Worm (Caenorhabditis elegans) whole organism, young adult: ENCODE data around the gene F41E6.1.

Experiments
- B0035.1 ChIP-seq: sonication (generic microtip); optimal IDR thresholded peaks from 2 replicates; lab custom pipeline; 2016; ENCODE audit warnings: missing genetic modification characterization, mild to moderate bottlenecking, missing compliant biosample characterization, missing genotype, missing genetic modification reagents
- B0336.3 ChIP-seq: fragments of 200-800 bp; sonication (Bioruptor generic); IDR thresholded peaks from 2 replicates; pipeline ENCODE4 v1.3.6; 2022; ENCODE audit warnings: missing genetic modification characterization, missing compliant biosample characterization
- C17E4.6 ChIP-seq: fragments of 200-800 bp; sonication (Bioruptor generic); IDR thresholded peaks from 2 replicates; pipeline ENCODE4 v1.3.6; 2022; ENCODE audit warnings: missing genetic modification reagents, missing genetic modification characterization, missing compliant biosample characterization
- F10E7.11 ChIP-seq: sonication (generic microtip); optimal IDR thresholded peaks from 2 replicates; lab custom pipeline; 2017; ENCODE audit warnings: mild to moderate bottlenecking, missing genetic modification characterization, moderate library complexity, missing compliant biosample characterization
- F22D6.2 ChIP-seq: sonication (generic microtip); optimal IDR thresholded peaks from 2 replicates; lab custom pipeline; 2016; ENCODE audit warnings: mild to moderate bottlenecking, missing genetic modification characterization, missing compliant biosample characterization
- F33H1.4 ChIP-seq: fragments of 200-800 bp; sonication (Bioruptor generic); IDR thresholded peaks from 2 replicates; pipeline ENCODE4 v1.3.6; 2022; ENCODE audit warnings: missing genetic modification reagents, missing genetic modification characterization, missing compliant biosample characterization
- F39B2.1 ChIP-seq: fragments of 200-800 bp; sonication (Bioruptor generic); IDR thresholded peaks from 2 replicates; pipeline ENCODE4 v1.3.6; 2022; ENCODE audit warnings: missing genetic modification reagents, missing genetic modification characterization, missing compliant biosample characterization
- F57C9.4 ChIP-seq: sonication (generic microtip); optimal IDR thresholded peaks from 2 replicates; lab custom pipeline; 2017; ENCODE audit warnings: mild to moderate bottlenecking, missing genetic modification characterization, missing compliant biosample characterization
- Y53F4B.3 ChIP-seq: fragments of 200-800 bp; sonication (Bioruptor generic); IDR thresholded peaks from 2 replicates; pipeline ENCODE4 v1.3.6; 2022; ENCODE audit warnings: missing genetic modification reagents, missing genetic modification characterization, missing compliant biosample characterization
- Y53G8AR.9 ChIP-seq: fragments of 200-800 bp; sonication (Bioruptor generic); conservative IDR thresholded peaks from 2 replicates; pipeline ENCODE4 v1.3.6; 2022; ENCODE audit warnings: missing genetic modification reagents, missing genetic modification characterization, missing compliant biosample characterization
- Y56A3A.18 ChIP-seq: fragments of 200-800 bp; sonication (Bioruptor generic); IDR thresholded peaks from 2 replicates; pipeline ENCODE4 v1.3.6; 2022; ENCODE audit warnings: missing genetic modification reagents, missing genetic modification characterization, missing compliant biosample characterization
- Y79H2A.3 ChIP-seq: fragments of 200-800 bp; sonication (Bioruptor generic); conservative IDR thresholded peaks from 2 replicates; pipeline ENCODE4 v1.3.6; 2022; ENCODE audit warnings: missing genetic modification reagents, missing genetic modification characterization, missing compliant biosample characterization
- akir-1 ChIP-seq: fragments of 200-800 bp; sonication (Bioruptor generic); optimal IDR thresholded peaks from 2 replicates; lab custom pipeline; 2018; ENCODE audit warnings: mild to moderate bottlenecking, missing genetic modification characterization, moderate library complexity, missing compliant biosample characterization
- aptf-3 ChIP-seq: fragments of 200-800 bp; sonication (Bioruptor generic); IDR thresholded peaks from 2 replicates; pipeline ENCODE4 v1.3.6; 2022; ENCODE audit warnings: missing genetic modification characterization, missing compliant biosample characterization
- attf-5 ChIP-seq: fragments of 200-800 bp; sonication (Bioruptor generic); optimal IDR thresholded peaks from 2 replicates; lab custom pipeline; 2018; ENCODE audit warnings: mild to moderate bottlenecking, missing genetic modification characterization, missing compliant biosample characterization
- attf-6 ChIP-seq: fragments of 200-800 bp; sonication (Bioruptor generic); IDR thresholded peaks from 2 replicates; pipeline ENCODE4 v1.3.6; 2022; ENCODE audit warnings: missing genetic modification reagents, missing genetic modification characterization, missing compliant biosample characterization
- ccch-3 ChIP-seq: fragments of 200-800 bp; sonication (Bioruptor generic); optimal IDR thresholded peaks from 2 replicates; lab custom pipeline; 2018; ENCODE audit warnings: mild to moderate bottlenecking, missing genetic modification characterization, missing compliant biosample characterization
- cebp-1 ChIP-seq, 2 experiments: fragments of 200-800 bp in 1 of 2; sonication (Bioruptor generic) in 1 of 2; sonication (generic microtip) in 1 of 2; IDR thresholded peaks in 1 of 2; optimal IDR thresholded peaks in 1 of 2; 2 replicates each; pipeline versions ENCODE4 v1.3.6 to Lab custom; 2017 to 2022; ENCODE audit warnings: missing compliant biosample characterization in 2 of 2, missing genetic modification characterization in 2 of 2, mild to moderate bottlenecking in 1 of 2, missing genetic modification reagents in 1 of 2, moderate library complexity in 1 of 2
- chd-7 ChIP-seq: sonication (generic microtip); optimal IDR thresholded peaks from 2 replicates; lab custom pipeline; 2016; ENCODE audit warnings: mild to moderate bottlenecking, missing genetic modification characterization, moderate library complexity, missing compliant biosample characterization
- dox-1 ChIP-seq: fragments of 200-800 bp; sonication (Bioruptor generic); IDR thresholded peaks from 2 replicates; pipeline ENCODE4 v1.3.6; 2022; ENCODE audit warnings: missing genetic modification reagents, missing genetic modification characterization, missing compliant biosample characterization
- egl-44 ChIP-seq: fragments of 200-800 bp; sonication (Bioruptor generic); IDR thresholded peaks from 2 replicates; pipeline ENCODE4 v1.3.6; 2022; ENCODE audit warnings: missing genetic modification reagents, missing genetic modification characterization, missing compliant biosample characterization
- egrh-3 ChIP-seq: fragments of 200-800 bp; sonication (Bioruptor generic); IDR thresholded peaks from 2 replicates; pipeline ENCODE4 v1.3.6; 2022; ENCODE audit warnings: missing genetic modification reagents, missing genetic modification characterization, missing compliant biosample characterization
- fkh-3 ChIP-seq: sonication (generic microtip); optimal IDR thresholded peaks from 2 replicates; lab custom pipeline; 2016; ENCODE audit warnings: mild to moderate bottlenecking, missing genetic modification characterization, missing compliant biosample characterization
- lag-1 ChIP-seq: fragments of 200-800 bp; sonication (Bioruptor generic); IDR thresholded peaks from 2 replicates; pipeline ENCODE4 v1.3.6; 2022; ENCODE audit warnings: missing genetic modification reagents, missing genetic modification characterization, missing compliant biosample characterization
- let-607 ChIP-seq, 2 experiments: fragments of 200-800 bp in 1 of 2; sonication (Bioruptor generic) in 1 of 2; sonication (generic microtip) in 1 of 2; optimal IDR thresholded peaks; 2 replicates each; lab custom pipeline; 2016 to 2018; ENCODE audit warnings: mild to moderate bottlenecking in 2 of 2, missing compliant biosample characterization in 2 of 2, missing genetic modification characterization in 2 of 2, moderate library complexity in 2 of 2, missing genotype in 1 of 2
- lin-35 ChIP-seq, 3 experiments: fragments of 150-350 bp in 2 of 3; sonication (generic microtip) in 1 of 3; optimal IDR thresholded peaks; 2 replicates each; lab custom pipeline; 2014 to 2018; ENCODE audit warnings: missing biosample characterization in 3 of 3, missing genetic modification characterization in 3 of 3, missing genetic modification reagents in 3 of 3
- lin-40 ChIP-seq: sonication (generic microtip); optimal IDR thresholded peaks from 2 replicates; lab custom pipeline; 2016; ENCODE audit warnings: missing genetic modification characterization, mild to moderate bottlenecking, missing compliant biosample characterization, missing genotype, missing genetic modification reagents
- lsl-1 ChIP-seq: fragments of 200-800 bp; sonication (Bioruptor generic); optimal IDR thresholded peaks from 2 replicates; lab custom pipeline; 2018; ENCODE audit warnings: mild to moderate bottlenecking, missing genetic modification characterization, moderate library complexity, missing compliant biosample characterization
- lsy-27 ChIP-seq: sonication (generic microtip); optimal IDR thresholded peaks from 2 replicates; lab custom pipeline; 2017; ENCODE audit warnings: missing genetic modification characterization, mild to moderate bottlenecking, missing compliant biosample characterization, antibody characterized with exemption, missing genotype, borderline replicate concordance; ENCODE audit not compliant: insufficient read depth
- madf-10 ChIP-seq: sonication (generic microtip); optimal IDR thresholded peaks from 2 replicates; lab custom pipeline; 2016; ENCODE audit warnings: mild to moderate bottlenecking, missing genetic modification characterization, missing compliant biosample characterization
- madf-8 ChIP-seq: fragments of 200-800 bp; sonication (Bioruptor generic); conservative IDR thresholded peaks from 2 replicates; pipeline ENCODE4 v1.3.6; 2022; ENCODE audit warnings: missing genetic modification reagents, missing genetic modification characterization, missing compliant biosample characterization
- mel-28 ChIP-seq: sonication (generic microtip); optimal IDR thresholded peaks from 2 replicates; lab custom pipeline; 2016; ENCODE audit warnings: borderline replicate concordance, mild to moderate bottlenecking, missing genetic modification characterization, missing compliant biosample characterization
- mxl-1 ChIP-seq: sonication (generic microtip); optimal IDR thresholded peaks from 2 replicates; lab custom pipeline; 2016; ENCODE audit warnings: missing genetic modification characterization, missing compliant biosample characterization
- nhr-80 ChIP-seq: sonication (generic microtip); optimal IDR thresholded peaks from 2 replicates; lab custom pipeline; 2016; ENCODE audit warnings: missing genetic modification characterization, missing compliant biosample characterization
- nhr-90 ChIP-seq: sonication (generic microtip); optimal IDR thresholded peaks from 2 replicates; lab custom pipeline; 2016; ENCODE audit warnings: missing genotype, mild to moderate bottlenecking, missing genetic modification characterization, missing compliant biosample characterization
- repo-1 ChIP-seq: sonication (generic microtip); optimal IDR thresholded peaks from 2 replicates; lab custom pipeline; 2017; ENCODE audit warnings: mild to moderate bottlenecking, missing genetic modification characterization, missing compliant biosample characterization
- snpc-4 ChIP-seq, 5 experiments: fragments of 150-350 bp in 1 of 5; sonication (generic microtip) in 4 of 5; optimal IDR thresholded peaks; 2 replicates each; lab custom pipeline; 2014 to 2018; ENCODE audit warnings: missing genetic modification characterization in 5 of 5, missing biosample characterization in 3 of 5, antibody characterized with exemption in 2 of 5, mild to moderate bottlenecking in 2 of 5, missing compliant biosample characterization in 2 of 5, missing genotype in 2 of 5, moderate library complexity in 2 of 5, missing genetic modification reagents in 1 of 5
- sptf-2 ChIP-seq: fragments of 200-800 bp; sonication (Bioruptor generic); optimal IDR thresholded peaks from 2 replicates; lab custom pipeline; 2018; ENCODE audit warnings: mild to moderate bottlenecking, missing genetic modification characterization, missing compliant biosample characterization
- tbp1 ChIP-seq: fragments of 200-800 bp; sonication (Bioruptor generic); optimal IDR thresholded peaks from 2 replicates; lab custom pipeline; 2018; ENCODE audit warnings: mild to moderate bottlenecking, missing genetic modification characterization, missing compliant biosample characterization
- tlf-1 ChIP-seq: fragments of 200-800 bp; sonication (Bioruptor generic); optimal IDR thresholded peaks from 2 replicates; lab custom pipeline; 2018; ENCODE audit warnings: mild to moderate bottlenecking, missing genetic modification characterization, missing compliant biosample characterization
- unc-130 ChIP-seq: sonication (generic microtip); optimal IDR thresholded peaks from 2 replicates; lab custom pipeline; 2016; ENCODE audit warnings: missing genetic modification reagents, missing genetic modification characterization, missing compliant biosample characterization
- unc-62 ChIP-seq: fragments of 150-350 bp; optimal IDR thresholded peaks from 2 replicates; lab custom pipeline; 2014; ENCODE audit warnings: missing biosample characterization, missing genetic modification reagents, missing genetic modification characterization
- zim-3 ChIP-seq: sonication (generic microtip); optimal IDR thresholded peaks from 2 replicates; lab custom pipeline; 2017; ENCODE audit warnings: mild to moderate bottlenecking, missing genetic modification characterization, moderate library complexity, missing compliant biosample characterization
- ztf-18 ChIP-seq: sonication (generic microtip); optimal IDR thresholded peaks from 2 replicates; lab custom pipeline; 2016; ENCODE audit warnings: missing genotype, mild to moderate bottlenecking, missing genetic modification characterization, missing compliant biosample characterization
- ztf-22 ChIP-seq: fragments of 200-800 bp; sonication (Bioruptor generic); optimal IDR thresholded peaks from 2 replicates; lab custom pipeline; 2018; ENCODE audit warnings: mild to moderate bottlenecking, missing genetic modification characterization, moderate library complexity, missing compliant biosample characterization
- ztf-6 ChIP-seq: fragments of 200-800 bp; sonication (Bioruptor generic); IDR thresholded peaks from 2 replicates; pipeline ENCODE4 v1.3.6; 2022; ENCODE audit warnings: missing genetic modification reagents, missing genetic modification characterization, missing compliant biosample characterization

Gene F41E6.1

ce11 chrV:8651007-8651711, 28.7 kb downstream of the F41E6.1 start:
- TF ChIP-seq sptf-2 (peak; percentile 46), unc-62 (peak; percentile 83), F33H1.4 (GFP tag; lab: Robert Waterston, UW) (no peak), dox-1 (GFP tag; lab: Robert Waterston, UW) (peak; percentile 75), F39B2.1 (GFP tag; lab: Robert Waterston, UW) (no peak), lin-35 (GFP tag; optimal IDR thresholded peaks at IDR 0.05; lab: Kevin White, UChicago) (no peak), mel-28 (tag; lab: Kevin White, UChicago) (no peak), B0336.3 (peak; percentile 56; the same call in 1 of the 2 replicates), attf-5 (peak; percentile 30), ztf-6 (GFP tag; lab: Robert Waterston, UW) (no peak), let-607 (tag; optimal IDR thresholded peaks at IDR 0.05; lab: Kevin White, UChicago) (peak; percentile 68 to 88), fkh-3 (tag; lab: Kevin White, UChicago) (no peak), lin-40 (tag; lab: Kevin White, UChicago) (peak; percentile 56), akir-1 (no peak), F57C9.4 (tag; lab: Kevin White, UChicago) (no peak), ccch-3 (no peak), mxl-1 (no peak), attf-6 (GFP tag; lab: Robert Waterston, UW) (no peak), chd-7 (tag; lab: Kevin White, UChicago) (peak; percentile 67), madf-10 (tag; lab: Kevin White, UChicago) (peak; percentile 58), F22D6.2 (peak; percentile 52), Y53G8AR.9 (GFP tag; lab: Robert Waterston, UW) (no peak), B0035.1 (no peak), egl-44 (GFP tag; lab: Robert Waterston, UW) (peak; percentile 60; the same call in 1 of the 2 replicates), ztf-18 (no peak), F10E7.11 (tag; lab: Kevin White, UChicago) (no peak), Y53F4B.3 (no peak), Y79H2A.3 (GFP tag; lab: Robert Waterston, UW) (no peak), aptf-3 (GFP tag; lab: Robert Waterston, UW) (no peak), nhr-90 (peak; percentile 76), lsy-27 (no peak), unc-130 (GFP tag; lab: Kevin White, UChicago) (no peak), egrh-3 (GFP tag; lab: Robert Waterston, UW) (no peak), zim-3 (no peak), tbp1 (GFP tag; lab: Kevin White, UChicago) (peak; percentile 47), Y56A3A.18 (no peak), lsl-1 (GFP tag; lab: Kevin White, UChicago) (no peak), madf-8 (GFP tag; lab: Robert Waterston, UW) (no peak), ztf-22 (GFP tag; lab: Kevin White, UChicago) (peak; percentile 97), nhr-80 (peak; percentile 100), C17E4.6 (GFP tag; lab: Robert Waterston, UW) (no peak), cebp-1 (GFP tag; IDR thresholded peaks at IDR 0.05; lab: Robert Waterston, UW) (no peak), cebp-1 (tag; optimal IDR thresholded peaks at IDR 0.05; lab: Kevin White, UChicago) (no peak), repo-1 (tag; lab: Kevin White, UChicago) (no peak), tlf-1 (GFP tag; lab: Kevin White, UChicago) (peak; percentile 58), lag-1 (GFP tag; lab: Robert Waterston, UW) (no peak), snpc-4 (GFP tag; optimal IDR thresholded peaks at IDR 0.05; lab: Kevin White, UChicago) (no peak), snpc-4 (tag; optimal IDR thresholded peaks at IDR 0.05; lab: Kevin White, UChicago) (peak in 2 of 4 experiments; percentile 18 to 29)
